Fruit fly (Drosophila melanogaster) whole organism, embryonic: ENCODE results near the gene CG15517.

ENCODE experiments used
- B-H1 ChIP-seq: fragments of 200-800 bp; sonication (Bioruptor generic); IDR thresholded peaks from 3 replicates; pipeline ENCODE4 v1.3.6; 2022; ENCODE audit warnings: missing biosample characterization, missing genetic modification characterization
- BEAF-32 ChIP-seq: fragments of 200-800 bp; sonication (Bioruptor generic); optimal IDR thresholded peaks from 3 replicates; lab custom pipeline; 2017; ENCODE audit warnings: missing biosample characterization, missing genetic modification characterization, mild to moderate bottlenecking, moderate library complexity, missing genetic modification reagents
- CG1024 ChIP-seq: fragments of 200-800 bp; sonication (Bioruptor generic); IDR thresholded peaks from 2 replicates; pipeline ENCODE4 v1.3.6; 2022; ENCODE audit warnings: missing biosample characterization, missing genetic modification characterization
- CG11093 ChIP-seq: fragments of 200-800 bp; sonication (Bioruptor generic); IDR thresholded peaks from 3 replicates; pipeline ENCODE4 v1.3.6; 2022; ENCODE audit warnings: missing biosample characterization, missing genetic modification characterization
- CG11696 ChIP-seq: fragments of 200-800 bp; sonication (Bioruptor generic); IDR thresholded peaks from 2 replicates; pipeline ENCODE4 v1.3.6; 2022; ENCODE audit warnings: missing biosample characterization, missing genetic modification characterization
- CG12155 ChIP-seq: fragments of 200-800 bp; sonication (Bioruptor generic); optimal IDR thresholded peaks from 3 replicates; lab custom pipeline; 2016; ENCODE audit warnings: missing biosample characterization, missing genetic modification characterization
- CG12659 ChIP-seq: fragments of 200-800 bp; sonication (Bioruptor generic); optimal IDR thresholded peaks from 3 replicates; lab custom pipeline; 2017; ENCODE audit warnings: mild to moderate bottlenecking, missing biosample characterization, missing genetic modification reagents, missing genetic modification characterization
- CG12769 ChIP-seq: fragments of 200-800 bp; sonication (Bioruptor generic); optimal IDR thresholded peaks from 2 replicates; lab custom pipeline; 2019; ENCODE audit warnings: missing biosample characterization, mild to moderate bottlenecking, missing genetic modification characterization, moderate library complexity
- CG14710 ChIP-seq: fragments of 200-800 bp; sonication (Bioruptor generic); optimal IDR thresholded peaks from 3 replicates; lab custom pipeline; 2019; ENCODE audit warnings: missing biosample characterization, mild to moderate bottlenecking, missing genetic modification characterization, moderate library complexity
- CG1529 ChIP-seq: fragments of 200-800 bp; sonication (Bioruptor generic); optimal IDR thresholded peaks from 3 replicates; lab custom pipeline; 2018; ENCODE audit warnings: missing biosample characterization, missing genetic modification characterization
- CG15696 ChIP-seq: fragments of 200-800 bp; sonication (Bioruptor generic); optimal IDR thresholded peaks from 2 replicates; lab custom pipeline; 2019; ENCODE audit warnings: missing biosample characterization, mild to moderate bottlenecking, missing genetic modification characterization, moderate library complexity
- CG16815 ChIP-seq: fragments of 200-800 bp; sonication (Bioruptor generic); optimal IDR thresholded peaks from 3 replicates; lab custom pipeline; 2017; ENCODE audit warnings: missing biosample characterization, mild to moderate bottlenecking, missing genetic modification characterization
- CG17568 ChIP-seq: fragments of 200-800 bp; sonication (Bioruptor generic); optimal IDR thresholded peaks from 2 replicates; lab custom pipeline; 2018; ENCODE audit warnings: missing biosample characterization, mild to moderate bottlenecking, missing genetic modification characterization, moderate library complexity
- CG31441 ChIP-seq: fragments of 200-800 bp; sonication (Bioruptor generic); IDR thresholded peaks from 2 replicates; pipeline ENCODE4 v1.3.6; 2022; ENCODE audit warnings: missing biosample characterization, missing genetic modification characterization
- CG3163 ChIP-seq: fragments of 200-800 bp; sonication (Bioruptor generic); optimal IDR thresholded peaks from 3 replicates; lab custom pipeline; 2016; ENCODE audit warnings: missing biosample characterization, missing genetic modification characterization
- CG32532 ChIP-seq: fragments of 200-800 bp; sonication (Bioruptor generic); IDR thresholded peaks from 2 replicates; pipeline ENCODE4 v1.3.6; 2022; ENCODE audit warnings: missing biosample characterization, missing genetic modification characterization
- CG33557 ChIP-seq: fragments of 200-800 bp; sonication (Bioruptor generic); optimal IDR thresholded peaks from 2 replicates; lab custom pipeline; 2019; ENCODE audit warnings: missing biosample characterization, mild to moderate bottlenecking, missing genetic modification characterization, moderate library complexity
- CG3407 ChIP-seq: fragments of 200-800 bp; sonication (Bioruptor generic); optimal IDR thresholded peaks from 2 replicates; lab custom pipeline; 2018; ENCODE audit warnings: missing biosample characterization, mild to moderate bottlenecking, missing genetic modification characterization
- CG5180 ChIP-seq: fragments of 200-800 bp; sonication (Bioruptor generic); optimal IDR thresholded peaks from 3 replicates; lab custom pipeline; 2017; ENCODE audit warnings: missing biosample characterization, missing genetic modification characterization, mild to moderate bottlenecking, moderate library complexity, missing genetic modification reagents
- CG8290 ChIP-seq, 3 experiments: fragments of 200-800 bp; sonication (Bioruptor generic); optimal IDR thresholded peaks; 2 replicates each; lab custom pipeline; 2016 to 2019; ENCODE audit warnings: missing biosample characterization in 3 of 3, missing genetic modification characterization in 3 of 3, mild to moderate bottlenecking in 2 of 3, moderate library complexity in 1 of 3
- CG8388 ChIP-seq: fragments of 200-800 bp; sonication (Bioruptor generic); optimal IDR thresholded peaks from 2 replicates; lab custom pipeline; 2019; ENCODE audit warnings: missing biosample characterization, mild to moderate bottlenecking, missing genetic modification characterization, moderate library complexity
- CG9215 ChIP-seq: fragments of 200-800 bp; sonication (Bioruptor generic); IDR thresholded peaks from 2 replicates; pipeline ENCODE4 v1.3.6; 2022; ENCODE audit warnings: missing biosample characterization, missing genetic modification characterization
- CG9609 ChIP-seq: fragments of 200-800 bp; sonication (Bioruptor generic); optimal IDR thresholded peaks from 3 replicates; lab custom pipeline; 2016; ENCODE audit warnings: missing biosample characterization, missing genetic modification characterization
- Dad ChIP-seq: fragments of 200-800 bp; sonication (Bioruptor generic); optimal IDR thresholded peaks from 3 replicates; lab custom pipeline; 2016; ENCODE audit warnings: missing biosample characterization, missing genetic modification characterization
- Dip3 ChIP-seq: fragments of 200-800 bp; sonication (Bioruptor generic); optimal IDR thresholded peaks from 3 replicates; lab custom pipeline; 2016; ENCODE audit warnings: missing biosample characterization, missing genetic modification characterization
- Ets65A ChIP-seq: fragments of 200-800 bp; sonication (Bioruptor generic); peaks from one replicate; lab custom pipeline; 2016; ENCODE audit warnings: missing biosample characterization, missing genetic modification characterization
- H15 ChIP-seq: fragments of 200-800 bp; sonication (Bioruptor generic); IDR thresholded peaks from 3 replicates; pipeline ENCODE4 v1.3.6; 2022; ENCODE audit warnings: missing biosample characterization, missing genetic modification characterization
- Lhr ChIP-seq: fragments of 200-800 bp; sonication (Bioruptor generic); optimal IDR thresholded peaks from 3 replicates; lab custom pipeline; 2017; ENCODE audit warnings: mild to moderate bottlenecking, missing biosample characterization, missing genetic modification reagents, missing genetic modification characterization
- Mes4 ChIP-seq: fragments of 200-800 bp; sonication (Bioruptor generic); optimal IDR thresholded peaks from 2 replicates; lab custom pipeline; 2016; ENCODE audit warnings: missing biosample characterization, missing genetic modification characterization
- Mrtf ChIP-seq: fragments of 200-800 bp; sonication (Bioruptor generic); IDR thresholded peaks from 3 replicates; pipeline ENCODE4 v1.3.6; 2022; ENCODE audit warnings: missing biosample characterization, missing genetic modification characterization
- NFAT ChIP-seq: fragments of 200-800 bp; sonication (Bioruptor generic); IDR thresholded peaks from 2 replicates; pipeline ENCODE4 v1.3.6; 2022; ENCODE audit warnings: missing biosample characterization, missing genetic modification characterization
- Nf-YB ChIP-seq: fragments of 200-800 bp; sonication (Bioruptor generic); optimal IDR thresholded peaks from 3 replicates; lab custom pipeline; 2019; ENCODE audit warnings: missing biosample characterization, mild to moderate bottlenecking, missing genetic modification characterization, moderate library complexity
- Trl ChIP-seq, 3 experiments: fragments of >200 bp in 2 of 3; fragments of 200-800 bp in 1 of 3; sonication (Bioruptor generic) in 1 of 3; optimal IDR thresholded peaks; 2 replicates in 1 of 3; 3 replicates in 2 of 3; lab custom pipeline; 2016 to 2017; ENCODE audit warnings: missing biosample characterization in 1 of 3, missing genetic modification characterization in 1 of 3
- Xrp1 ChIP-seq: fragments of 200-800 bp; sonication (Bioruptor generic); IDR thresholded peaks from 2 replicates; pipeline ENCODE4 v1.3.6; 2022; ENCODE audit warnings: missing biosample characterization, missing genetic modification characterization
- cad ChIP-seq: fragments of >200 bp; optimal IDR thresholded peaks from 2 replicates; lab custom pipeline; 2017; ENCODE audit warnings: missing biosample characterization, missing genetic modification characterization
- crp ChIP-seq, 2 experiments: fragments of 200-800 bp; sonication (Bioruptor generic); optimal IDR thresholded peaks; 2 replicates in 1 of 2; 3 replicates in 1 of 2; lab custom pipeline; 2017; ENCODE audit warnings: missing biosample characterization in 2 of 2, missing genetic modification characterization in 2 of 2, mild to moderate bottlenecking in 1 of 2, moderate library complexity in 1 of 2
- cwo ChIP-seq: fragments of 200-800 bp; sonication (Bioruptor generic); optimal IDR thresholded peaks from 3 replicates; lab custom pipeline; 2017; ENCODE audit warnings: missing biosample characterization, missing genetic modification characterization, mild to moderate bottlenecking, moderate library complexity, missing genetic modification reagents
- esg ChIP-seq: fragments of 200-800 bp; sonication (Bioruptor generic); conservative IDR thresholded peaks from 2 replicates; pipeline ENCODE4 v1.3.6; 2022; ENCODE audit warnings: missing biosample characterization, missing genetic modification characterization
- kah ChIP-seq: fragments of 200-800 bp; sonication (Bioruptor generic); optimal IDR thresholded peaks from 2 replicates; lab custom pipeline; 2018; ENCODE audit warnings: missing biosample characterization, mild to moderate bottlenecking, missing genetic modification characterization
- lilli ChIP-seq: fragments of 200-800 bp; sonication (Bioruptor generic); optimal IDR thresholded peaks from 3 replicates; lab custom pipeline; 2016; ENCODE audit warnings: missing biosample characterization, missing genetic modification characterization
- lov ChIP-seq, 2 experiments: fragments of 200-800 bp in 1 of 2; fragments of >200 bp in 1 of 2; sonication (Bioruptor generic) in 1 of 2; IDR thresholded peaks in 1 of 2; optimal IDR thresholded peaks in 1 of 2; 2 replicates in 1 of 2; 3 replicates in 1 of 2; pipeline versions ENCODE4 v1.3.6 to Lab custom; 2017 to 2022; ENCODE audit warnings: missing biosample characterization in 1 of 2, missing genetic modification characterization in 1 of 2
- pum ChIP-seq: fragments of 200-800 bp; sonication (Bioruptor generic); optimal IDR thresholded peaks from 2 replicates; lab custom pipeline; 2016; ENCODE audit warnings: missing biosample characterization, missing genetic modification characterization
- tap ChIP-seq: fragments of 200-800 bp; optimal IDR thresholded peaks from 3 replicates; lab custom pipeline; 2019; ENCODE audit warnings: missing biosample characterization, mild to moderate bottlenecking, missing genetic modification characterization, moderate library complexity
- trh ChIP-seq: fragments of 200-800 bp; sonication (Bioruptor generic); optimal IDR thresholded peaks from 2 replicates; lab custom pipeline; 2016; ENCODE audit warnings: missing biosample characterization, missing genetic modification characterization
- vnd ChIP-seq: fragments of 200-800 bp; sonication (Bioruptor generic); IDR thresholded peaks from 3 replicates; pipeline ENCODE4 v1.3.6; 2022; ENCODE audit warnings: missing biosample characterization, missing genetic modification characterization; ENCODE audit not compliant: partially characterized antibody
- z ChIP-seq: fragments of 200-800 bp; sonication (Bioruptor generic); IDR thresholded peaks from 3 replicates; pipeline ENCODE4 v1.3.6; 2022; ENCODE audit warnings: missing biosample characterization, missing genetic modification characterization
- zfh1 ChIP-seq: fragments of 200-800 bp; sonication (Bioruptor generic); IDR thresholded peaks from 3 replicates; pipeline ENCODE4 v1.3.6; 2022; ENCODE audit warnings: missing biosample characterization, missing genetic modification characterization

CG15517 gene

dm6 chr3R:29861432-29862249 lies 42.0 kb downstream of the CG15517 start, which contains the start of the genes CG15514 and RpS8 (continued):
- TF ChIP-seq esg (GFP tag; lab: Robert Waterston, UW) (no peak; the same call in 1 of the 2 replicates), Trl (optimal IDR thresholded peaks at IDR 0.05; lab: Kevin White, UChicago) (no peak), Trl (GFP tag; optimal IDR thresholded peaks at IDR 0.05; lab: Kevin White, UChicago) (peak; percentile 41), CG15696 (tag; lab: Kevin White, UChicago) (peak; percentile 45), crp (GFP tag; optimal IDR thresholded peaks at IDR 0.05; lab: Kevin White, UChicago) (peak in 1 of 2 experiments; percentile 14), Ets65A (GFP tag; lab: Kevin White, UChicago) (peak; percentile 71), lilli (GFP tag; lab: Kevin White, UChicago) (peak; percentile 22), Dad (GFP tag; lab: Kevin White, UChicago) (peak; percentile 11), vnd (GFP tag; lab: Robert Waterston, UW) (no peak), CG5180 (GFP tag; lab: Kevin White, UChicago) (peak; percentile 56), CG17568 (no peak), CG12769 (tag; lab: Kevin White, UChicago) (no peak), CG33557 (GFP tag; lab: Kevin White, UChicago) (no peak), CG3407 (peak; percentile 58), CG12659 (peak; percentile 88), lov (optimal IDR thresholded peaks at IDR 0.05; lab: Kevin White, UChicago) (no peak), lov (GFP tag; IDR thresholded peaks at IDR 0.05; lab: Robert Waterston, UW) (no peak), CG1529 (peak; percentile 43), H15 (no peak), Dip3 (GFP tag; lab: Kevin White, UChicago) (peak; percentile 48), zfh1 (GFP tag; lab: Robert Waterston, UW) (peak; percentile 64; the same call in 2 of the 3 replicates), CG14710 (peak; percentile 78), CG11696 (GFP tag; lab: Robert Waterston, UW) (no peak), B-H1 (GFP tag; lab: Robert Waterston, UW) (no peak), Mrtf (no peak), Xrp1 (peak; percentile 47; the same call in 1 of the 2 replicates), CG16815 (GFP tag; lab: Kevin White, UChicago) (no peak), NFAT (0 out of 2 replicates have a peak, but pooled peaks have one; percentile 27), Mes4 (GFP tag; lab: Kevin White, UChicago) (peak; percentile 78), BEAF-32 (GFP tag; lab: Kevin White, UChicago) (peak; percentile 52), CG12155 (GFP tag; lab: Kevin White, UChicago) (peak; percentile 19), cad (GFP tag; lab: Kevin White, UChicago) (no peak), CG3163 (no peak), Nf-YB (GFP tag; lab: Kevin White, UChicago) (peak; percentile 30), trh (GFP tag; lab: Kevin White, UChicago) (no peak), z (GFP tag; lab: Robert Waterston, UW) (no peak), cwo (GFP tag; lab: Kevin White, UChicago) (peak; percentile 33), CG11093 (GFP tag; lab: Robert Waterston, UW) (no peak), CG9215 (GFP tag; lab: Robert Waterston, UW) (no peak), tap (peak; percentile 69), Lhr (peak; percentile 69), CG32532 (GFP tag; lab: Robert Waterston, UW) (peak; percentile 68), CG1024 (GFP tag; lab: Robert Waterston, UW) (0 out of 2 replicates have a peak, but pooled peaks have one; percentile 5), kah (GFP tag; lab: Kevin White, UChicago) (peak; percentile 30), pum (GFP tag; lab: Kevin White, UChicago) (peak; percentile 23), CG9609 (GFP tag; lab: Kevin White, UChicago) (no peak), CG8290 (GFP tag; optimal IDR thresholded peaks at IDR 0.05; lab: Kevin White, UChicago) (peak; percentile 55), CG8290 (tag; optimal IDR thresholded peaks at IDR 0.05; lab: Kevin White, UChicago) (peak; percentile 36 to 68), CG8388 (GFP tag; lab: Kevin White, UChicago) (peak; percentile 50), CG31441 (GFP tag; lab: Robert Waterston, UW) (peak; percentile 50; the same call in 1 of the 2 replicates)
